Worm (Caenorhabditis elegans): ENCODE data around the gene R11G10.4.

R11G10.4 gene

DNA sequence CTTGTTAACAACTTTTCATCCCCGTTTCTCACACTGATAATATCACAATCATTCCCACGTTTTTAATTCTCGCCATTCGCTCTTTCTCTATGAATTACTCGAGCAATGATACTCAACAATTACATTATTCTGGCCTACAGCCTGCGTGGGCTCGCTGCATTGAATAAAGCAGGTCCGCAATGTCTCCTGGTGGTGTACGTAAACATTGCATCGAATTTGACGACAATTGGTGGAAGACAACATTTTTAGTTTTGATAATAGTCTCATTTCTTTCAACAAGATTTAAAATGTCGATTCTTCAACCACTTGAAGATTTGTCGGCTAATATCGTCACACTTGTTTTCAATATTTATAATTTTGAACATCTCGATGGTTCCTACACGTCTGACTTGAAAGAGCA, 47.1 kb upstream of the R11G10.4 start, which contains the start of gene bath-39 (continued):
- TF ChIP-seq mep-1 (tag; optimal IDR thresholded peaks at IDR 0.05) (no peak), egl-27 (tag; optimal IDR thresholded peaks at IDR 0.05) (no peak)

ce11 chrV:13462974-13463373, 43.4 kb upstream of the R11G10.4 start, which contains the start of gene frm-10:
frm-10 (plus strand) TSS chrV:13463207.
- TF ChIP-seq fkh-10 (GFP tag; optimal IDR thresholded peaks at IDR 0.05) (no peak), nhr-77 (tag; optimal IDR thresholded peaks at IDR 0.05) (peak; percentile 44), aly-2 (tag; optimal IDR thresholded peaks at IDR 0.05) (no peak), grh-1 (GFP tag; IDR thresholded peaks at IDR 0.05) (no peak), ceh-8 (GFP tag; optimal IDR thresholded peaks at IDR 0.05) (no peak), lin-39 (tag; optimal IDR thresholded peaks at IDR 0.05) (no peak), pag-3 (tag; optimal IDR thresholded peaks at IDR 0.05; ENCODE audit: borderline replicate concordance, insufficient read depth) (no peak), lin-15B (tag; optimal IDR thresholded peaks at IDR 0.05) (no peak), nhr-28 (tag; optimal IDR thresholded peaks at IDR 0.05) (peak; percentile 28), nhr-47 (tag; optimal IDR thresholded peaks at IDR 0.05) (peak; percentile 65), sox-4 (tag; optimal IDR thresholded peaks at IDR 0.05) (no peak), blmp-1 (tag; optimal IDR thresholded peaks at IDR 0.05) (peak; percentile 18), vab-15 (tag; optimal IDR thresholded peaks at IDR 0.05) (no peak), lin-35 (GFP tag; optimal IDR thresholded peaks at IDR 0.05) (peak; percentile 53 to 79), pqm-1 (tag; optimal IDR thresholded peaks at IDR 0.05) (peak; percentile 98), elt-3 (tag; optimal IDR thresholded peaks at IDR 0.05) (peak in 2 of 6 experiments; percentile 33 to 45), mdl-1 (tag; optimal IDR thresholded peaks at IDR 0.05) (peak in 1 of 2 experiments; percentile 84), nhr-85 (tag) (peak; percentile 70), dsc-1 (tag; optimal IDR thresholded peaks at IDR 0.05) (peak; percentile 20), nhr-19 (GFP tag; conservative IDR thresholded peaks at IDR 0.05) (peak; percentile 39), unc-130 (tag; optimal IDR thresholded peaks at IDR 0.05) (no peak), lsy-2 (tag; optimal IDR thresholded peaks at IDR 0.05) (peak; percentile 52 to 67), F16B12.6 (tag; optimal IDR thresholded peaks at IDR 0.05) (peak; percentile 60), ces-1 (GFP tag; optimal IDR thresholded peaks at IDR 0.05) (no peak), unc-98 (GFP tag; IDR thresholded peaks at IDR 0.05) (no peak), ama-1 (optimal IDR thresholded peaks at IDR 0.05) (no peak), irx-1 (tag; optimal IDR thresholded peaks at IDR 0.05) (no peak), unc-30 (tag; optimal IDR thresholded peaks at IDR 0.05) (no peak), sptf-1 (tag; optimal IDR thresholded peaks at IDR 0.05) (no peak), skn-1 (tag; optimal IDR thresholded peaks at IDR 0.05) (peak; percentile 79), nhr-76 (tag; optimal IDR thresholded peaks at IDR 0.05) (no peak), mef-2 (tag; optimal IDR thresholded peaks at IDR 0.05) (no peak), ceh-82 (tag; optimal IDR thresholded peaks at IDR 0.05) (peak; percentile 47 to 63 (median 58)), xbp-1 (tag; optimal IDR thresholded peaks at IDR 0.05) (peak; percentile 30), lin-14 (GFP tag; optimal IDR thresholded peaks at IDR 0.05) (peak; percentile 88), nhr-71 (tag; optimal IDR thresholded peaks at IDR 0.05) (peak; percentile 83), ets-5 (GFP tag; IDR thresholded peaks at IDR 0.05) (no peak), dpl-1 (GFP tag; optimal IDR thresholded peaks at IDR 0.05) (peak; percentile 44 to 65 (median 61)), jun-1 (tag; optimal IDR thresholded peaks at IDR 0.05) (peak; percentile 34), zip-4 (GFP tag; optimal IDR thresholded peaks at IDR 0.05) (peak; percentile 96), pax-3 (tag; optimal IDR thresholded peaks at IDR 0.05) (peak; percentile 58), swsn-7 (tag; optimal IDR thresholded peaks at IDR 0.05) (peak; percentile 62), hpl-2 (GFP tag; optimal IDR thresholded peaks at IDR 0.05) (peak; percentile 56), nhr-237 (tag; optimal IDR thresholded peaks at IDR 0.05) (peak; percentile 24), fkh-4 (tag; optimal IDR thresholded peaks at IDR 0.05; ENCODE audit: borderline replicate concordance) (no peak), efl-3 (GFP tag; optimal IDR thresholded peaks at IDR 0.05) (no peak), mep-1 (tag; optimal IDR thresholded peaks at IDR 0.05) (peak; percentile 54), rnt-1 (tag; optimal IDR thresholded peaks at IDR 0.05) (peak; percentile 72), snpc-4 (tag; optimal IDR thresholded peaks at IDR 0.05) (peak; percentile 31), egl-27 (tag; optimal IDR thresholded peaks at IDR 0.05) (no peak), ceh-90 (tag; optimal IDR thresholded peaks at IDR 0.05) (no peak)
